Worm (Caenorhabditis elegans) whole organism, L4 larva: ENCODE results near the gene mrps-17.
A peak's percentile ranks its signal among the peaks of the same experiment; 100 is the strongest.

Experiments
- ama-1 ChIP-seq: fragments of 150-350 bp; optimal IDR thresholded peaks from 2 replicates; lab custom pipeline; 2014; ENCODE audit warnings: inconsistent platforms, mixed read lengths
- ceh-28 ChIP-seq: fragments of 150-350 bp; optimal IDR thresholded peaks from 2 replicates; lab custom pipeline; 2014; ENCODE audit warnings: missing biosample characterization, missing genetic modification reagents, missing genetic modification characterization
- ceh-82 ChIP-seq: sonication (generic microtip); optimal IDR thresholded peaks from 2 replicates; lab custom pipeline; 2017; ENCODE audit warnings: missing biosample characterization, missing genetic modification characterization
- daf-19 ChIP-seq: fragments of 200-800 bp; sonication (Bioruptor generic); conservative IDR thresholded peaks from 2 replicates; pipeline ENCODE4 v1.3.6; 2022; ENCODE audit warnings: missing genetic modification characterization, missing compliant biosample characterization
- daf-8 ChIP-seq: fragments of 200-800 bp; sonication (Bioruptor generic); IDR thresholded peaks from 2 replicates; pipeline ENCODE4 v1.3.6; 2022; ENCODE audit warnings: missing genetic modification characterization, missing compliant biosample characterization
- egl-27 ChIP-seq: sonication (generic microtip); optimal IDR thresholded peaks from 3 replicates; lab custom pipeline; 2017; ENCODE audit warnings: missing biosample characterization, missing genetic modification reagents, missing genetic modification characterization
- lim-7 ChIP-seq: fragments of 200-800 bp; sonication (Bioruptor generic); IDR thresholded peaks from 2 replicates; pipeline ENCODE4 v1.3.6; 2022; ENCODE audit warnings: missing genetic modification characterization, missing compliant biosample characterization
- lin-29 ChIP-seq: fragments of 200-800 bp; sonication (Bioruptor generic); IDR thresholded peaks from 2 replicates; pipeline ENCODE4 v1.3.6; 2022; ENCODE audit warnings: missing genetic modification reagents, missing genetic modification characterization, missing compliant biosample characterization
- lir-3 ChIP-seq: sonication (generic microtip); optimal IDR thresholded peaks from 2 replicates; lab custom pipeline; 2016; ENCODE audit warnings: mild to moderate bottlenecking, missing genetic modification characterization, missing compliant biosample characterization
- lsy-2 ChIP-seq, 2 experiments: fragments of 150-350 bp in 1 of 2; sonication (generic microtip) in 1 of 2; optimal IDR thresholded peaks; 2 replicates each; lab custom pipeline; 2014 to 2017; ENCODE audit warnings: missing biosample characterization in 2 of 2, missing genetic modification characterization in 2 of 2
- mes-2 ChIP-seq: sonication (generic microtip); optimal IDR thresholded peaks from 2 replicates; lab custom pipeline; 2016; ENCODE audit warnings: missing genotype, mild to moderate bottlenecking, missing genetic modification characterization, missing compliant biosample characterization; ENCODE audit not compliant: poor library complexity, severe bottlenecking
- snpc-4 ChIP-seq: fragments of 150-350 bp; optimal IDR thresholded peaks from 2 replicates; lab custom pipeline; 2014; ENCODE audit warnings: missing biosample characterization, missing genetic modification characterization
- unc-62 ChIP-seq, 3 experiments: fragments of 150-350 bp in 1 of 3; sonication (generic microtip); optimal IDR thresholded peaks in 2 of 3; peaks in 1 of 3; 1 replicate in 1 of 3; 2 replicates in 2 of 3; lab custom pipeline; 2014 to 2017; ENCODE audit warnings: missing biosample characterization in 3 of 3, missing genetic modification characterization in 3 of 3, missing genetic modification reagents in 3 of 3, missing genotype in 1 of 3

DNA sequence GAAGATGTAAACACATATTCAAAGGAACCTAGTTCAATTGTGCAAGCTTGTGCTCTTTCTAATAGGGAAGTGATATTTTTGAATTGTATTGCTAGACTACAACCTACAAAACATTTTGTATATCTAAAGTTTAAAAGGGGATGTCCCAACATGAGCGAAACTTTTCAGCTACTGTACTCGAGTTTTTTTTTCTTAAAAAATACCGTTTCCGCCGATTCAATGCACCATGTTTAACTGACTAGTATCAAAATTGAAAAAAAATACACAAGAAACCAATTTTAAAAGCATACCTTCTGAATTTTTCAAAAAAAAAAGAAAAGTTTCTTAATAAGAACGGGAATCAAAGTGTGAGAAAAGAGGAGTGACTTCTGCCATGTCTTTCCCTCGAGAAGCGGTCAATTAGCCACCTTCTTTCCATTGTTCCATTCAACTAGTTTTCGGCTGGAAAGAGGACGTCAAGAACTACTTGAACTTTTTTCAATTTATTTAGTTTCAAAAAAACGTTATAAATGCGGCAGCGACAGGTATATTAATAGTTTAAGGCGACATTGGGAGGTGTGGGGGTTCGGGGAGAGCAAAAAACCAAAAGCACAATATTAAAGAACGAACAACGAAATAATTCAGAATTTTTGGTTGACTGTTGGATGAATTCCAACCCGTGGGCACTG is 16.2 kb downstream of the mrps-17 start, which contains the start of gene nas-4:
- TF ChIP-seq lsy-2 (tag; optimal IDR thresholded peaks at IDR 0.05; lab: Kevin White, UChicago) (no peak), ceh-82 (tag; lab: Kevin White, UChicago) (no peak), unc-62 (GFP tag; optimal IDR thresholded peaks at IDR 0.05 in 1 of 2; lab: Kevin White, UChicago) (peak in 1 of 2 experiments; percentile 56), unc-62 (tag; optimal IDR thresholded peaks at IDR 0.05; lab: Kevin White, UChicago) (no peak), egl-27 (tag; lab: Kevin White, UChicago) (no peak), snpc-4 (no peak), mes-2 (tag; lab: Kevin White, UChicago) (peak; percentile 41), lir-3 (no peak), ceh-28 (tag; lab: Kevin White, UChicago) (no peak), daf-19 (no peak), daf-8 (GFP tag; lab: Robert Waterston, UW) (no peak), lim-7 (GFP tag; lab: Robert Waterston, UW) (0 out of 2 replicates have a peak, but pooled peaks have one; percentile 36), lin-29 (GFP tag; lab: Robert Waterston, UW) (no peak), ama-1 (lab: Kevin White, UChicago) (peak; percentile 77)
